Fruit fly (Drosophila melanogaster) whole organism, prepupa: ENCODE data around the gene Pdi.

ENCODE experiments used
- CG11294 ChIP-seq: fragments of 200-800 bp; sonication (Bioruptor generic); IDR thresholded peaks from 2 replicates; pipeline ENCODE4 v1.3.6; 2022; ENCODE audit warnings: missing biosample characterization, missing genetic modification characterization
- CG11902 ChIP-seq: fragments of 200-800 bp; sonication (Bioruptor generic); optimal IDR thresholded peaks from 3 replicates; lab custom pipeline; 2016; ENCODE audit warnings: missing biosample characterization, missing genetic modification characterization
- CG15336 ChIP-seq: fragments of 200-800 bp; sonication (Bioruptor generic); IDR thresholded peaks from 2 replicates; pipeline ENCODE4 v1.3.6; 2022; ENCODE audit warnings: missing biosample characterization, missing genetic modification characterization
- CG8119 ChIP-seq: fragments of 200-800 bp; sonication (Bioruptor generic); IDR thresholded peaks from 3 replicates; pipeline ENCODE4 v1.3.6; 2022; ENCODE audit warnings: missing biosample characterization, missing genetic modification characterization
- Eip75B ChIP-seq: fragments of 200-800 bp; sonication (Bioruptor generic); optimal IDR thresholded peaks from 3 replicates; lab custom pipeline; 2016; ENCODE audit warnings: missing biosample characterization, missing genetic modification characterization
- Hr4 ChIP-seq: fragments of 200-800 bp; sonication (Bioruptor generic); optimal IDR thresholded peaks from 3 replicates; lab custom pipeline; 2016; ENCODE audit warnings: missing biosample characterization, missing genetic modification characterization
- OdsH ChIP-seq: fragments of 200-800 bp; sonication (Bioruptor generic); optimal IDR thresholded peaks from 3 replicates; lab custom pipeline; 2016; ENCODE audit warnings: missing biosample characterization, missing genetic modification characterization
- eg ChIP-seq: fragments of 200-800 bp; sonication (Bioruptor generic); IDR thresholded peaks from 3 replicates; pipeline ENCODE4 v1.3.6; 2022; ENCODE audit warnings: missing biosample characterization, missing genetic modification characterization
- salr ChIP-seq, 2 experiments: fragments of 200-800 bp; sonication (Bioruptor generic); optimal IDR thresholded peaks; 3 replicates each; lab custom pipeline; 2016 to 2018; ENCODE audit warnings: missing biosample characterization in 2 of 2, missing genetic modification characterization in 2 of 2, mild to moderate bottlenecking in 1 of 2

DNA sequence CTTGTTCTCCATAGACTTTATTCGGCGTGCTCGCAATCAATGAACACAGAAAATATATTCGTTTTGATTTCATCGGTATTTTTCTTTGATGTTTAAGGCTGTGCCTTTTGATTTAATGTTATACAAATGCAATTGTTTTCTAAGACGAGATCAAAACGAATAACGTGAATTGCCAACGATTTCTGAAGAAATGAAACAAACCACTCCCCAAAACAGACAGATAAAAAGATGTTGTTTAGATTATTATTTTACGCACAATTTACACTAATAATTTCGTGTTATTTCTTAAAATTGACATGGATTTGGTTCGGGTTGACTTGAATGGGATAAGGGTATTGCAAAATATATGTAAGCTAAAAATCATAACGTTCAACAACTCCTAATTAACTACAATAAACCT lies 11.4 kb downstream of the Pdi start, which contains the start of gene CG13457:
- no peak for TF ChIP-seq CG11294
- TF ChIP-seq salr (GFP tag; optimal IDR thresholded peaks at IDR 0.05; lab: Kevin White, UChicago) = no peak
- no peak for TF ChIP-seq CG11902 (GFP tag; lab: Kevin White, UChicago)
- no peak for TF ChIP-seq eg (GFP tag; lab: Robert Waterston, UW)
- TF ChIP-seq CG15336 (GFP tag; lab: Robert Waterston, UW) = no peak
- no peak for TF ChIP-seq Hr4 (GFP tag; lab: Kevin White, UChicago)
- TF ChIP-seq OdsH (GFP tag; lab: Kevin White, UChicago) = no peak
- TF ChIP-seq Eip75B (GFP tag; lab: Kevin White, UChicago) = no peak
- TF ChIP-seq CG8119 (GFP tag; lab: Robert Waterston, UW) = no peak
